Worm (Caenorhabditis elegans) whole organism, mixed stage, embryonic: ENCODE results near the gene lip-1.
A peak's percentile ranks its signal among the peaks of the same experiment; 100 is the strongest.

Source experiments
- M03D4.4 ChIP-seq: sonication (generic microtip); optimal IDR thresholded peaks from 2 replicates; lab custom pipeline; 2017; ENCODE audit warnings: mild to moderate bottlenecking, missing genetic modification characterization, missing compliant biosample characterization
- bed-3 ChIP-seq: fragments of 200-800 bp; sonication (Bioruptor generic); optimal IDR thresholded peaks from 3 replicates; lab custom pipeline; 2018; ENCODE audit warnings: mild to moderate bottlenecking, missing genetic modification characterization, moderate library complexity, missing compliant biosample characterization
- blmp-1 ChIP-seq: fragments of 150-350 bp; optimal IDR thresholded peaks from 2 replicates; lab custom pipeline; 2014; ENCODE audit warnings: missing biosample characterization, missing genetic modification characterization
- ceh-43 ChIP-seq: fragments of 200-800 bp; sonication (Bioruptor generic); optimal IDR thresholded peaks from 2 replicates; lab custom pipeline; 2018; ENCODE audit warnings: mild to moderate bottlenecking, missing genetic modification characterization, moderate library complexity, missing compliant biosample characterization
- ceh-83 ChIP-seq: fragments of 200-800 bp; sonication (Bioruptor generic); optimal IDR thresholded peaks from 2 replicates; lab custom pipeline; 2018; ENCODE audit warnings: mild to moderate bottlenecking, missing genetic modification characterization, missing compliant biosample characterization
- ces-1 ChIP-seq: fragments of 150-350 bp; optimal IDR thresholded peaks from 2 replicates; lab custom pipeline; 2014; ENCODE audit warnings: missing biosample characterization, missing genetic modification reagents, missing genetic modification characterization
- cnd-1 ChIP-seq: fragments of 200-800 bp; sonication (Bioruptor generic); optimal IDR thresholded peaks from 2 replicates; lab custom pipeline; 2018; ENCODE audit warnings: mild to moderate bottlenecking, missing genetic modification characterization, missing compliant biosample characterization
- elt-1 ChIP-seq: sonication (generic microtip); optimal IDR thresholded peaks from 2 replicates; lab custom pipeline; 2017; ENCODE audit warnings: missing genetic modification characterization, mild to moderate bottlenecking, missing compliant biosample characterization, antibody characterized with exemption, moderate library complexity, borderline replicate concordance; ENCODE audit not compliant: insufficient read depth
- elt-3 ChIP-seq: fragments of 150-350 bp; optimal IDR thresholded peaks from 2 replicates; lab custom pipeline; 2014; ENCODE audit warnings: missing biosample characterization, missing genetic modification characterization
- flh-1 ChIP-seq: fragments of 200-800 bp; sonication (Bioruptor generic); optimal IDR thresholded peaks from 2 replicates; lab custom pipeline; 2018; ENCODE audit warnings: mild to moderate bottlenecking, missing genetic modification characterization, moderate library complexity, missing compliant biosample characterization
- ham-2 ChIP-seq: fragments of 200-800 bp; sonication (Bioruptor generic); optimal IDR thresholded peaks from 2 replicates; lab custom pipeline; 2018; ENCODE audit warnings: mild to moderate bottlenecking, missing genetic modification characterization, missing compliant biosample characterization
- hlh-1 ChIP-seq: fragments of 150-350 bp; optimal IDR thresholded peaks from 2 replicates; lab custom pipeline; 2014; ENCODE audit warnings: missing biosample characterization, missing genetic modification reagents, missing genetic modification characterization
- lin-32 ChIP-seq: fragments of 200-800 bp; sonication (Bioruptor generic); optimal IDR thresholded peaks from 2 replicates; lab custom pipeline; 2018; ENCODE audit warnings: mild to moderate bottlenecking, missing genetic modification characterization, missing compliant biosample characterization
- lsy-2 ChIP-seq: fragments of 150-350 bp; optimal IDR thresholded peaks from 2 replicates; lab custom pipeline; 2014; ENCODE audit warnings: missing biosample characterization, missing genetic modification characterization
- mab-5 ChIP-seq: fragments of 150-350 bp; optimal IDR thresholded peaks from 2 replicates; lab custom pipeline; 2014; ENCODE audit warnings: missing biosample characterization, missing genetic modification characterization
- mep-1 ChIP-seq: fragments of 150-350 bp; optimal IDR thresholded peaks from 2 replicates; lab custom pipeline; 2017; ENCODE audit warnings: missing biosample characterization, missing genetic modification reagents, missing genetic modification characterization, inconsistent platforms
- mls-2 ChIP-seq: sonication (generic microtip); optimal IDR thresholded peaks from 2 replicates; lab custom pipeline; 2016; ENCODE audit warnings: mild to moderate bottlenecking, missing genetic modification characterization, moderate library complexity, missing compliant biosample characterization
- nhr-12 ChIP-seq: fragments of 150-350 bp; optimal IDR thresholded peaks from 2 replicates; lab custom pipeline; 2014; ENCODE audit warnings: missing biosample characterization, missing genetic modification characterization
- nhr-2 ChIP-seq: fragments of 150-350 bp; optimal IDR thresholded peaks from 2 replicates; lab custom pipeline; 2014; ENCODE audit warnings: missing biosample characterization, missing genetic modification characterization
- nhr-237 ChIP-seq: fragments of 150-350 bp; optimal IDR thresholded peaks from 2 replicates; lab custom pipeline; 2014; ENCODE audit warnings: missing biosample characterization, missing genetic modification characterization
- nhr-28 ChIP-seq: fragments of 150-350 bp; optimal IDR thresholded peaks from 2 replicates; lab custom pipeline; 2014; ENCODE audit warnings: missing biosample characterization, missing genetic modification characterization
- nhr-76 ChIP-seq: sonication (generic microtip); optimal IDR thresholded peaks from 2 replicates; lab custom pipeline; 2017; ENCODE audit warnings: missing biosample characterization, missing genetic modification characterization
- pha-4 ChIP-seq: fragments of 150-350 bp; optimal IDR thresholded peaks from 2 replicates; lab custom pipeline; 2018; ENCODE audit warnings: missing biosample characterization, missing genetic modification reagents, missing genetic modification characterization
- sem-2 ChIP-seq: fragments of 200-800 bp; sonication (Bioruptor generic); optimal IDR thresholded peaks from 2 replicates; lab custom pipeline; 2018; ENCODE audit warnings: mild to moderate bottlenecking, missing genetic modification characterization, missing compliant biosample characterization
- snpc-4 ChIP-seq: fragments of 150-350 bp; optimal IDR thresholded peaks from 2 replicates; lab custom pipeline; 2014; ENCODE audit warnings: missing biosample characterization, missing genetic modification characterization
- sptf-1 ChIP-seq: sonication (generic microtip); optimal IDR thresholded peaks from 2 replicates; lab custom pipeline; 2017; ENCODE audit warnings: mild to moderate bottlenecking, missing genetic modification characterization, moderate library complexity, missing compliant biosample characterization
- tbx-8 ChIP-seq: fragments of 200-800 bp; sonication (Bioruptor generic); optimal IDR thresholded peaks from 2 replicates; lab custom pipeline; 2018; ENCODE audit warnings: mild to moderate bottlenecking, missing genetic modification characterization, moderate library complexity, missing compliant biosample characterization
- unc-120 ChIP-seq: sonication (generic microtip); optimal IDR thresholded peaks from 2 replicates; lab custom pipeline; 2017; ENCODE audit warnings: missing genetic modification characterization, missing compliant biosample characterization; ENCODE audit not compliant: poor library complexity, severe bottlenecking
- unc-39 ChIP-seq: fragments of 150-350 bp; optimal IDR thresholded peaks from 2 replicates; lab custom pipeline; 2014; ENCODE audit warnings: missing biosample characterization, missing genetic modification characterization
- unc-62 ChIP-seq: fragments of 150-350 bp; optimal IDR thresholded peaks from 2 replicates; lab custom pipeline; 2014; ENCODE audit warnings: missing biosample characterization, missing genetic modification reagents, missing genetic modification characterization
- zip-8 ChIP-seq: fragments of 150-350 bp; optimal IDR thresholded peaks from 2 replicates; lab custom pipeline; 2014; ENCODE audit warnings: missing biosample characterization, missing genetic modification characterization
- ztf-11 ChIP-seq: fragments of 150-350 bp; optimal IDR thresholded peaks from 2 replicates; lab custom pipeline; 2014; ENCODE audit warnings: missing biosample characterization, missing genetic modification characterization

lip-1 gene

DNA sequence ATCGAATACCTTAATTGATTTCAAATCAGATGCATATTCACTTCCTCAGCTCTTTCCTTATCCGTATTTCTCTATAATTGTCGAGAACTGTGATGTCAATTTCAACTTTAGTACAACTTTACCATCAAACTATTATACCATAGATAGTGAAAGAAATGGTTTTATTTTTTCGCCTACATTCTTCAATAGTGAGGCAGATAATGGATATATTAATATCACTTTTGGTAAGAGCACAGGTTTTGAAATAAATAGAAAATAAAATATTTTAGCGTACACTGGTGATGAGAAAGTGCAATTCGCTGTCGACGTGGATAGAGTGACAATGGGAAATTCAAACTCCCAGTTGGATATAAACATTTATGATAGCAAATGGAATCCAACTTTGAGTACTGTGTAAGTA lies 10.6 kb upstream of the lip-1 start:
- TF ChIP-seq blmp-1 (tag; lab: Kevin White, UChicago) (no peak), nhr-2 (tag; lab: Kevin White, UChicago) (no peak), unc-39 (no peak), zip-8 (tag; lab: Kevin White, UChicago) (no peak), sem-2 (no peak), flh-1 (GFP tag; lab: Kevin White, UChicago) (no peak), M03D4.4 (no peak), bed-3 (GFP tag; lab: Kevin White, UChicago) (no peak), ztf-11 (tag; lab: Kevin White, UChicago) (no peak), elt-1 (no peak), unc-62 (GFP tag; lab: Kevin White, UChicago) (no peak), lsy-2 (tag; lab: Kevin White, UChicago) (no peak), ceh-43 (no peak), pha-4 (tag; lab: Kevin White, UChicago) (no peak), tbx-8 (GFP tag; lab: Kevin White, UChicago) (no peak), mab-5 (tag; lab: Kevin White, UChicago) (no peak)

ce11 chrIV:6833617-6834016 lies 9.1 kb upstream of the lip-1 start:
- TF ChIP-seq bed-3 (GFP tag; lab: Kevin White, UChicago) (no peak), elt-1 (peak; percentile 46)
- TF ChIP-seq, all 35 proteins: peak for 1

- TF ChIP-seq nhr-12 (tag; lab: Kevin White, UChicago) (no peak), ham-2 (GFP tag; lab: Kevin White, UChicago) (no peak), bed-3 (GFP tag; lab: Kevin White, UChicago) (no peak), pha-4 (tag; lab: Kevin White, UChicago) (no peak), tbx-8 (GFP tag; lab: Kevin White, UChicago) (no peak), unc-62 (GFP tag; lab: Kevin White, UChicago) (no peak), elt-3 (tag; lab: Kevin White, UChicago) (no peak), snpc-4 (tag; lab: Kevin White, UChicago) (no peak), mls-2 (tag; lab: Kevin White, UChicago) (no peak), nhr-76 (tag; lab: Kevin White, UChicago) (no peak)
These were observed 8.1 kb upstream of the lip-1 start for ce11 chrIV:6834705-6835104.

- TF ChIP-seq lin-32 (GFP tag; lab: Kevin White, UChicago) = no peak
- TF ChIP-seq unc-39 = no peak
- TF ChIP-seq ham-2 (GFP tag; lab: Kevin White, UChicago) = no peak
- TF ChIP-seq snpc-4 (tag; lab: Kevin White, UChicago) = no peak
- TF ChIP-seq blmp-1 (tag; lab: Kevin White, UChicago) = no peak
- no peak for TF ChIP-seq unc-120 (tag; lab: Kevin White, UChicago)
- no peak for TF ChIP-seq tbx-8 (GFP tag; lab: Kevin White, UChicago)
- TF ChIP-seq cnd-1 = no peak
- TF ChIP-seq ceh-83 (GFP tag; lab: Kevin White, UChicago) = no peak
- TF ChIP-seq bed-3 (GFP tag; lab: Kevin White, UChicago) = no peak
- TF ChIP-seq ztf-11 (tag; lab: Kevin White, UChicago) = no peak
- no peak for TF ChIP-seq nhr-28
- no peak for TF ChIP-seq hlh-1
- TF ChIP-seq nhr-76 (tag; lab: Kevin White, UChicago) = no peak
- TF ChIP-seq sptf-1 = no peak
These were observed 6.0 kb upstream of the lip-1 start for ce11 chrIV:6836769-6837168.

- TF ChIP-seq ceh-43 = no peak
- peak; percentile 76 for TF ChIP-seq ces-1 (GFP tag; lab: Kevin White, UChicago)
- TF ChIP-seq ham-2 (GFP tag; lab: Kevin White, UChicago) = no peak
- peak; percentile 24 for TF ChIP-seq mep-1
- TF ChIP-seq unc-62 (GFP tag; lab: Kevin White, UChicago) = peak; percentile 77
- TF ChIP-seq unc-120 (tag; lab: Kevin White, UChicago) = peak; percentile 89
- peak; percentile 55 for TF ChIP-seq nhr-237 (tag; lab: Kevin White, UChicago)
- TF ChIP-seq hlh-1 = peak; percentile 22
These were observed 3.7 kb upstream of the lip-1 start for ce11 chrIV:6839091-6839522.
